Fruit fly (Drosophila melanogaster) whole organism, prepupa: ENCODE data around the gene Taf4.

Experiments
- Blimp-1 ChIP-seq: fragments of 200-800 bp; sonication (Bioruptor generic); optimal IDR thresholded peaks from 3 replicates; lab custom pipeline; 2017; ENCODE audit warnings: missing biosample characterization, missing genetic modification characterization, mild to moderate bottlenecking, moderate library complexity, missing genetic modification reagents
- CG10669 ChIP-seq: fragments of 200-800 bp; sonication (Bioruptor generic); optimal IDR thresholded peaks from 3 replicates; lab custom pipeline; 2018; ENCODE audit warnings: missing biosample characterization, mild to moderate bottlenecking, missing genetic modification characterization, moderate library complexity
- CG16779 ChIP-seq: fragments of 200-800 bp; sonication (Bioruptor generic); optimal IDR thresholded peaks from 3 replicates; lab custom pipeline; 2017; ENCODE audit warnings: missing biosample characterization, mild to moderate bottlenecking, missing genetic modification characterization
- CG6276 ChIP-seq: fragments of 200-800 bp; sonication (Bioruptor generic); optimal IDR thresholded peaks from 2 replicates; lab custom pipeline; 2017; ENCODE audit warnings: missing biosample characterization, mild to moderate bottlenecking, missing genetic modification characterization
- CG6792 ChIP-seq: fragments of 200-800 bp; sonication (Bioruptor generic); optimal IDR thresholded peaks from 3 replicates; lab custom pipeline; 2016; ENCODE audit warnings: missing biosample characterization, missing genetic modification characterization
- CG8119 ChIP-seq: fragments of 200-800 bp; sonication (Bioruptor generic); IDR thresholded peaks from 3 replicates; pipeline ENCODE4 v1.3.6; 2022; ENCODE audit warnings: missing biosample characterization, missing genetic modification characterization
- CG9139 ChIP-seq: fragments of 200-800 bp; sonication (Bioruptor generic); optimal IDR thresholded peaks from 3 replicates; lab custom pipeline; 2017; ENCODE audit warnings: missing biosample characterization, mild to moderate bottlenecking, missing genetic modification characterization
- Lpt ChIP-seq: fragments of 200-800 bp; sonication (Bioruptor generic); optimal IDR thresholded peaks from 3 replicates; lab custom pipeline; 2016; ENCODE audit warnings: missing biosample characterization, missing genetic modification characterization
- OdsH ChIP-seq: fragments of 200-800 bp; sonication (Bioruptor generic); optimal IDR thresholded peaks from 3 replicates; lab custom pipeline; 2016; ENCODE audit warnings: missing biosample characterization, missing genetic modification characterization
- Sox15 ChIP-seq: fragments of 200-800 bp; sonication (Bioruptor generic); optimal IDR thresholded peaks from 3 replicates; lab custom pipeline; 2016; ENCODE audit warnings: missing biosample characterization, missing genetic modification characterization
- eg ChIP-seq: fragments of 200-800 bp; sonication (Bioruptor generic); IDR thresholded peaks from 3 replicates; pipeline ENCODE4 v1.3.6; 2022; ENCODE audit warnings: missing biosample characterization, missing genetic modification characterization
- pdm3 ChIP-seq: fragments of 200-800 bp; sonication (Bioruptor generic); optimal IDR thresholded peaks from 3 replicates; lab custom pipeline; 2016; ENCODE audit warnings: missing biosample characterization, missing genetic modification characterization
- vri ChIP-seq: fragments of 200-800 bp; sonication (Bioruptor generic); optimal IDR thresholded peaks from 3 replicates; lab custom pipeline; 2016; ENCODE audit warnings: missing biosample characterization, mild to moderate bottlenecking, missing genetic modification characterization

- no peak for TF ChIP-seq CG16779
- no peak for TF ChIP-seq pdm3
- TF ChIP-seq CG10669 (GFP tag; lab: Kevin White, UChicago), result no peak
- TF ChIP-seq Blimp-1 (GFP tag; lab: Kevin White, UChicago), result no peak
- no peak for TF ChIP-seq CG6792 (GFP tag; lab: Kevin White, UChicago)
- TF ChIP-seq eg (GFP tag; lab: Robert Waterston, UW), result no peak
- TF ChIP-seq CG9139, result no peak
- TF ChIP-seq OdsH (GFP tag; lab: Kevin White, UChicago), result no peak
- no peak for TF ChIP-seq Sox15 (GFP tag; lab: Kevin White, UChicago)
- no peak for TF ChIP-seq vri
- no peak for TF ChIP-seq Lpt
- TF ChIP-seq CG8119 (GFP tag; lab: Robert Waterston, UW), result no peak
- no peak for TF ChIP-seq CG6276 (GFP tag; lab: Kevin White, UChicago)
Measured at dm6 chr3L:16155547-16155946, 42.5 kb downstream of the Taf4 start.
